Worm (Caenorhabditis elegans) whole organism, L2 larva: ENCODE results near the gene gst-5.

Experiments
- F13H6.1 ChIP-seq: sonication (generic microtip); optimal IDR thresholded peaks from 2 replicates; lab custom pipeline; 2016; ENCODE audit warnings: missing genetic modification characterization, missing compliant biosample characterization
- R02D3.7 ChIP-seq: fragments of 150-350 bp; optimal IDR thresholded peaks from 2 replicates; lab custom pipeline; 2014; ENCODE audit warnings: missing biosample characterization, missing genetic modification characterization
- Y55F3AM.14 ChIP-seq: fragments of 200-800 bp; sonication (Bioruptor generic); optimal IDR thresholded peaks from 2 replicates; lab custom pipeline; 2018; ENCODE audit warnings: mild to moderate bottlenecking, missing genetic modification characterization, missing compliant biosample characterization
- ZK546.5 ChIP-seq: sonication (generic microtip); optimal IDR thresholded peaks from 2 replicates; lab custom pipeline; 2017; ENCODE audit warnings: missing biosample characterization, missing genetic modification characterization
- alr-1 ChIP-seq: fragments of 150-350 bp; optimal IDR thresholded peaks from 2 replicates; lab custom pipeline; 2014; ENCODE audit warnings: missing biosample characterization, missing genetic modification characterization
- aly-2 ChIP-seq: fragments of 150-350 bp; optimal IDR thresholded peaks from 2 replicates; lab custom pipeline; 2014; ENCODE audit warnings: missing biosample characterization, missing genetic modification characterization
- ama-1 ChIP-seq: fragments of 150-350 bp; optimal IDR thresholded peaks from 2 replicates; lab custom pipeline; 2018; ENCODE audit warnings: inconsistent platforms
- blmp-1 ChIP-seq: sonication (generic microtip); optimal IDR thresholded peaks from 2 replicates; lab custom pipeline; 2017; ENCODE audit warnings: missing genetic modification characterization, mild to moderate bottlenecking, missing compliant biosample characterization, antibody characterized with exemption, moderate library complexity; ENCODE audit not compliant: insufficient read depth
- ceh-16 ChIP-seq: fragments of 150-350 bp; optimal IDR thresholded peaks from 2 replicates; lab custom pipeline; 2014; ENCODE audit warnings: missing biosample characterization, missing genetic modification characterization
- ceh-82 ChIP-seq: fragments of 150-350 bp; optimal IDR thresholded peaks from 2 replicates; lab custom pipeline; 2014; ENCODE audit warnings: missing biosample characterization, missing genetic modification characterization
- crh-2 ChIP-seq: sonication (generic microtip); optimal IDR thresholded peaks from 2 replicates; lab custom pipeline; 2017; ENCODE audit warnings: missing biosample characterization, missing genetic modification characterization
- egl-27 ChIP-seq: sonication (generic microtip); optimal IDR thresholded peaks from 3 replicates; lab custom pipeline; 2017; ENCODE audit warnings: missing biosample characterization, missing genetic modification reagents, missing genetic modification characterization
- elt-1 ChIP-seq: fragments of 150-350 bp; optimal IDR thresholded peaks from 2 replicates; lab custom pipeline; 2014; ENCODE audit warnings: missing biosample characterization, missing genetic modification characterization
- elt-3 ChIP-seq: sonication (generic microtip); optimal IDR thresholded peaks from 2 replicates; lab custom pipeline; 2017; ENCODE audit warnings: missing biosample characterization, missing genetic modification characterization
- fos-1 ChIP-seq: fragments of 150-350 bp; optimal IDR thresholded peaks from 2 replicates; lab custom pipeline; 2014; ENCODE audit warnings: missing biosample characterization, missing genetic modification characterization
- gmeb-1 ChIP-seq: fragments of 150-350 bp; optimal IDR thresholded peaks from 2 replicates; lab custom pipeline; 2014; ENCODE audit warnings: missing biosample characterization, missing genetic modification characterization
- lin-11 ChIP-seq: fragments of 150-350 bp; sonication (generic microtip); optimal IDR thresholded peaks from 2 replicates; lab custom pipeline; 2014; ENCODE audit warnings: missing biosample characterization, missing genetic modification characterization, inconsistent platforms, mixed read lengths
- lin-13 ChIP-seq: fragments of 150-350 bp; optimal IDR thresholded peaks from 2 replicates; lab custom pipeline; 2014; ENCODE audit warnings: missing biosample characterization, missing genetic modification reagents, missing genetic modification characterization
- lin-39 ChIP-seq: fragments of 150-350 bp; optimal IDR thresholded peaks from 2 replicates; lab custom pipeline; 2014; ENCODE audit warnings: missing biosample characterization, missing genetic modification reagents, missing genetic modification characterization
- lsy-2 ChIP-seq, 2 experiments: fragments of 150-350 bp in 1 of 2; sonication (generic microtip) in 1 of 2; optimal IDR thresholded peaks; 2 replicates each; lab custom pipeline; 2014 to 2017; ENCODE audit warnings: missing biosample characterization in 2 of 2, missing genetic modification characterization in 2 of 2
- mdl-1 ChIP-seq, 2 experiments: fragments of 150-350 bp in 1 of 2; sonication (generic microtip) in 1 of 2; optimal IDR thresholded peaks; 2 replicates each; lab custom pipeline; 2017; ENCODE audit warnings: missing biosample characterization in 2 of 2, missing genetic modification characterization in 2 of 2
- nhr-10 ChIP-seq: sonication (generic microtip); optimal IDR thresholded peaks from 2 replicates; lab custom pipeline; 2017; ENCODE audit warnings: missing biosample characterization, missing genetic modification characterization
- nhr-11 ChIP-seq: fragments of 150-350 bp; optimal IDR thresholded peaks from 2 replicates; lab custom pipeline; 2014; ENCODE audit warnings: missing biosample characterization, missing genetic modification characterization
- nhr-12 ChIP-seq: fragments of 150-350 bp; optimal IDR thresholded peaks from 2 replicates; lab custom pipeline; 2014; ENCODE audit warnings: missing biosample characterization, missing genetic modification characterization
- nhr-129 ChIP-seq: fragments of 150-350 bp; optimal IDR thresholded peaks from 2 replicates; lab custom pipeline; 2014; ENCODE audit warnings: missing biosample characterization, missing genetic modification characterization
- nhr-21 ChIP-seq: fragments of 150-350 bp; optimal IDR thresholded peaks from 2 replicates; lab custom pipeline; 2014; ENCODE audit warnings: missing biosample characterization, missing genetic modification characterization
- nhr-23 ChIP-seq: fragments of 150-350 bp; optimal IDR thresholded peaks from 2 replicates; lab custom pipeline; 2014; ENCODE audit warnings: missing biosample characterization, missing genetic modification reagents, missing genetic modification characterization
- nhr-25 ChIP-seq: fragments of 150-350 bp; sonication (generic microtip); optimal IDR thresholded peaks from 3 replicates; lab custom pipeline; 2014; ENCODE audit warnings: missing biosample characterization, missing genetic modification characterization
- nhr-6 ChIP-seq: fragments of 150-350 bp; optimal IDR thresholded peaks from 2 replicates; lab custom pipeline; 2014; ENCODE audit warnings: missing biosample characterization, missing genetic modification characterization
- nhr-77 ChIP-seq: fragments of 150-350 bp; optimal IDR thresholded peaks from 2 replicates; lab custom pipeline; 2014; ENCODE audit warnings: missing biosample characterization, missing genetic modification characterization
- sem-4 ChIP-seq: fragments of 150-350 bp; optimal IDR thresholded peaks from 2 replicates; lab custom pipeline; 2014; ENCODE audit warnings: missing biosample characterization, missing genetic modification reagents, missing genetic modification characterization
- sma-3 ChIP-seq: sonication (generic microtip); optimal IDR thresholded peaks from 2 replicates; lab custom pipeline; 2016; ENCODE audit warnings: missing genetic modification reagents, missing genetic modification characterization, missing compliant biosample characterization
- unc-39 ChIP-seq: fragments of 150-350 bp; optimal IDR thresholded peaks from 2 replicates; lab custom pipeline; 2014; ENCODE audit warnings: missing biosample characterization, missing genetic modification characterization
- unc-62 ChIP-seq: fragments of 150-350 bp; optimal IDR thresholded peaks from 2 replicates; lab custom pipeline; 2014; ENCODE audit warnings: missing biosample characterization, missing genetic modification reagents, missing genetic modification characterization
- ztf-1 ChIP-seq: fragments of 200-800 bp; sonication (Bioruptor generic); conservative IDR thresholded peaks from 2 replicates; pipeline ENCODE4 v1.3.6; 2022; ENCODE audit warnings: missing genetic modification characterization, missing compliant biosample characterization
- ztf-11 ChIP-seq: sonication (generic microtip); optimal IDR thresholded peaks from 2 replicates; lab custom pipeline; 2017; ENCODE audit warnings: missing biosample characterization, missing genetic modification characterization
- ztf-4 ChIP-seq: fragments of 150-350 bp; optimal IDR thresholded peaks from 2 replicates; lab custom pipeline; 2014; ENCODE audit warnings: missing biosample characterization, missing genetic modification characterization

gst-5 gene

ce11 chrII:10953065-10953464 lies 2.9 kb downstream of the gst-5 start, which contains the start of gene nos-1:
nos-1 (minus strand) TSS chrII:10953165.
- no peak for TF ChIP-seq elt-3 (tag; lab: Kevin White, UChicago)
- no peak for TF ChIP-seq lsy-2 (tag; optimal IDR thresholded peaks at IDR 0.05; lab: Kevin White, UChicago)
- TF ChIP-seq sma-3 (GFP tag; lab: Kevin White, UChicago) = no peak
- no peak for TF ChIP-seq egl-27
- TF ChIP-seq alr-1 (tag; lab: Kevin White, UChicago) = no peak
- TF ChIP-seq lin-39 (tag; lab: Kevin White, UChicago) = no peak
- TF ChIP-seq F13H6.1 (tag; lab: Kevin White, UChicago) = no peak
- no peak for TF ChIP-seq nhr-10 (tag; lab: Kevin White, UChicago)
- TF ChIP-seq nhr-12 = no peak
- TF ChIP-seq nhr-129 (tag; lab: Kevin White, UChicago) = no peak
- no peak for TF ChIP-seq nhr-77
- no peak for TF ChIP-seq Y55F3AM.14 (GFP tag; lab: Kevin White, UChicago)
- TF ChIP-seq mdl-1 (tag; optimal IDR thresholded peaks at IDR 0.05; lab: Kevin White, UChicago) = no peak
- TF ChIP-seq nhr-11 (tag; lab: Kevin White, UChicago) = no peak
- TF ChIP-seq aly-2 = no peak
- TF ChIP-seq lin-13 = no peak
- TF ChIP-seq gmeb-1 (tag; lab: Kevin White, UChicago) = no peak
- no peak for TF ChIP-seq fos-1 (tag; lab: Kevin White, UChicago)
- no peak for TF ChIP-seq nhr-23 (tag; lab: Kevin White, UChicago)
- no peak for TF ChIP-seq blmp-1 (tag; lab: Kevin White, UChicago)

- TF ChIP-seq gmeb-1 (tag; lab: Kevin White, UChicago) (no peak), elt-3 (tag; lab: Kevin White, UChicago) (no peak), ceh-82 (tag; lab: Kevin White, UChicago) (no peak), crh-2 (tag; lab: Kevin White, UChicago) (no peak), nhr-23 (tag; lab: Kevin White, UChicago) (no peak), unc-39 (tag; lab: Kevin White, UChicago) (no peak), lin-11 (tag; lab: Kevin White, UChicago) (no peak), unc-62 (GFP tag; lab: Kevin White, UChicago) (no peak), ZK546.5 (tag; lab: Kevin White, UChicago) (no peak), ama-1 (lab: Kevin White, UChicago) (no peak), nhr-21 (tag; lab: Kevin White, UChicago) (no peak), alr-1 (tag; lab: Kevin White, UChicago) (no peak), ztf-1 (GFP tag; lab: Robert Waterston, UW) (no peak), elt-1 (tag; lab: Kevin White, UChicago) (no peak), lin-13 (no peak), F13H6.1 (tag; lab: Kevin White, UChicago) (no peak), ztf-11 (tag; lab: Kevin White, UChicago) (no peak)
Measured at ce11 chrII:10955114-10955513, 5.0 kb downstream of the gst-5 start.

- TF ChIP-seq blmp-1 (tag; lab: Kevin White, UChicago) (no peak), ztf-11 (tag; lab: Kevin White, UChicago) (no peak), lin-11 (tag; lab: Kevin White, UChicago) (no peak), nhr-12 (no peak), R02D3.7 (tag; lab: Kevin White, UChicago) (no peak), ZK546.5 (tag; lab: Kevin White, UChicago) (no peak), aly-2 (no peak), elt-3 (tag; lab: Kevin White, UChicago) (no peak), mdl-1 (tag; optimal IDR thresholded peaks at IDR 0.05; lab: Kevin White, UChicago) (no peak), ceh-16 (tag; lab: Kevin White, UChicago) (no peak), egl-27 (no peak), unc-62 (GFP tag; lab: Kevin White, UChicago) (no peak), lin-39 (tag; lab: Kevin White, UChicago) (no peak), nhr-10 (tag; lab: Kevin White, UChicago) (no peak), ztf-4 (no peak), nhr-25 (tag; lab: Kevin White, UChicago) (no peak), nhr-129 (tag; lab: Kevin White, UChicago) (no peak), sem-4 (no peak), nhr-6 (tag; lab: Kevin White, UChicago) (no peak), elt-1 (tag; lab: Kevin White, UChicago) (no peak)
Measured at ce11 chrII:10956793-10957192, 6.6 kb downstream of the gst-5 start, which contains the start of gene R03D7.8. R03D7.8 (minus strand) TSS chrII:10956893.
